Fruit fly (Drosophila melanogaster): ENCODE measurements around the gene CG11619.

The CG11619 gene

dm6 chr3L:19032676-19033075 lies 44.6 kb upstream of the CG11619 start:
- TF ChIP-seq CG32121 (GFP tag; IDR thresholded peaks at IDR 0.05) (no peak), CG8159 (tag; optimal IDR thresholded peaks at IDR 0.05) (no peak), CG9948 (tag; optimal IDR thresholded peaks at IDR 0.05) (no peak), CG8301 (tag; optimal IDR thresholded peaks at IDR 0.05) (no peak), CG34367 (tag; optimal IDR thresholded peaks at IDR 0.05) (no peak), CG4496 (GFP tag; IDR thresholded peaks at IDR 0.05) (no peak)

dm6 chr3L:19031858-19032257 lies 43.7 kb upstream of the CG11619 start:
- TF ChIP-seq CG17806 (tag; optimal IDR thresholded peaks at IDR 0.05) (no peak), CG34367 (tag; optimal IDR thresholded peaks at IDR 0.05) (no peak), CG14655 (GFP tag; optimal IDR thresholded peaks at IDR 0.05) (no peak), CG12605 (GFP tag; IDR thresholded peaks at IDR 0.05) (no peak), CG13204 (GFP tag; optimal IDR thresholded peaks at IDR 0.05) (no peak), gl (tag; optimal IDR thresholded peaks at IDR 0.05) (no peak), Pif1A (GFP tag; optimal IDR thresholded peaks at IDR 0.05) (no peak), CG32121 (GFP tag; IDR thresholded peaks at IDR 0.05) (no peak), EcR (GFP tag; optimal IDR thresholded peaks at IDR 0.05) (no peak), D1 (tag; optimal IDR thresholded peaks at IDR 0.05) (no peak), CG8301 (tag; optimal IDR thresholded peaks at IDR 0.05) (no peak), CG4496 (GFP tag; IDR thresholded peaks at IDR 0.05) (no peak), fd96Ca (GFP tag; IDR thresholded peaks at IDR 0.05) (no peak), Pif1B (GFP tag; optimal IDR thresholded peaks at IDR 0.05) (no peak), CG9948 (tag; optimal IDR thresholded peaks at IDR 0.05) (no peak), CG8159 (tag; optimal IDR thresholded peaks at IDR 0.05) (no peak), rn (GFP tag; IDR thresholded peaks at IDR 0.05) (no peak), CG10348 (GFP tag; IDR thresholded peaks at IDR 0.05) (no peak)

dm6 chr3L:19027172-19027571 lies 39.0 kb upstream of the CG11619 start:
- no peak for TF ChIP-seq CG14655 (GFP tag; optimal IDR thresholded peaks at IDR 0.05)
- TF ChIP-seq CG4496 (GFP tag; IDR thresholded peaks at IDR 0.05) = no peak
- TF ChIP-seq Ets98B (GFP tag; IDR thresholded peaks at IDR 0.05) = no peak
- TF ChIP-seq CG32121 (GFP tag; IDR thresholded peaks at IDR 0.05) = no peak
- no peak for TF ChIP-seq CG34367 (tag; optimal IDR thresholded peaks at IDR 0.05)
- TF ChIP-seq CG10348 (GFP tag; IDR thresholded peaks at IDR 0.05) = no peak
- no peak for TF ChIP-seq D1 (tag; optimal IDR thresholded peaks at IDR 0.05)
- TF ChIP-seq rn (GFP tag; IDR thresholded peaks at IDR 0.05) = no peak
- TF ChIP-seq CG12605 (GFP tag; IDR thresholded peaks at IDR 0.05) = no peak
- no peak for TF ChIP-seq CG9948 (tag; optimal IDR thresholded peaks at IDR 0.05)
- TF ChIP-seq CG17806 (tag; optimal IDR thresholded peaks at IDR 0.05) = no peak
- TF ChIP-seq CG15710 (tag; optimal IDR thresholded peaks at IDR 0.05) = no peak
- TF ChIP-seq Pif1A (GFP tag; optimal IDR thresholded peaks at IDR 0.05) = no peak
- TF ChIP-seq CG8159 (tag; optimal IDR thresholded peaks at IDR 0.05) = no peak
- TF ChIP-seq Snoo (tag; optimal IDR thresholded peaks at IDR 0.05) = no peak
- TF ChIP-seq gl (tag; optimal IDR thresholded peaks at IDR 0.05) = no peak

dm6 chr3L:19024800-19025199 lies 36.7 kb upstream of the CG11619 start:
- TF ChIP-seq Pif1A (GFP tag; optimal IDR thresholded peaks at IDR 0.05) (peak; percentile 59), EcR (GFP tag; optimal IDR thresholded peaks at IDR 0.05) (no peak), CG4496 (GFP tag; IDR thresholded peaks at IDR 0.05) (peak; percentile 56; the same call in 1 of the 3 replicates), CG32121 (GFP tag; IDR thresholded peaks at IDR 0.05) (no peak), Snoo (tag; optimal IDR thresholded peaks at IDR 0.05) (peak; percentile 59), CG8159 (tag; optimal IDR thresholded peaks at IDR 0.05) (no peak), CG15710 (tag; optimal IDR thresholded peaks at IDR 0.05) (peak; percentile 48), CG10348 (GFP tag; IDR thresholded peaks at IDR 0.05) (no peak), CG17806 (tag; optimal IDR thresholded peaks at IDR 0.05) (peak; percentile 50), CG34367 (tag; optimal IDR thresholded peaks at IDR 0.05) (no peak), fd96Ca (GFP tag; IDR thresholded peaks at IDR 0.05) (0 out of 3 replicates have a peak, but pooled peaks have one; percentile 19), D1 (tag; optimal IDR thresholded peaks at IDR 0.05) (no peak), rn (GFP tag; IDR thresholded peaks at IDR 0.05) (no peak), CG8301 (tag; optimal IDR thresholded peaks at IDR 0.05) (peak; percentile 15), gl (tag; optimal IDR thresholded peaks at IDR 0.05) (no peak), Pif1B (GFP tag; optimal IDR thresholded peaks at IDR 0.05) (peak; percentile 7), Ets98B (GFP tag; IDR thresholded peaks at IDR 0.05) (no peak), CG9948 (tag; optimal IDR thresholded peaks at IDR 0.05) (peak; percentile 51), CG12605 (GFP tag; IDR thresholded peaks at IDR 0.05) (0 out of 2 replicates have a peak, but pooled peaks have one; percentile 15), CG14655 (GFP tag; optimal IDR thresholded peaks at IDR 0.05) (peak; percentile 23)

dm6 chr3L:19021701-19022100 lies 33.6 kb upstream of the CG11619 start:
- no peak for TF ChIP-seq CG14655 (GFP tag; optimal IDR thresholded peaks at IDR 0.05)
- TF ChIP-seq Pif1A (GFP tag; optimal IDR thresholded peaks at IDR 0.05) = no peak
- no peak for TF ChIP-seq Ets98B (GFP tag; IDR thresholded peaks at IDR 0.05)
- no peak for TF ChIP-seq fd96Ca (GFP tag; IDR thresholded peaks at IDR 0.05)
- peak; percentile 37 for TF ChIP-seq EcR (GFP tag; optimal IDR thresholded peaks at IDR 0.05)
- no peak for TF ChIP-seq Snoo (tag; optimal IDR thresholded peaks at IDR 0.05)
- peak; percentile 27 for TF ChIP-seq Pif1B (GFP tag; optimal IDR thresholded peaks at IDR 0.05)
- no peak for TF ChIP-seq CG15710 (tag; optimal IDR thresholded peaks at IDR 0.05)
- 0 out of 2 replicates have a peak, but pooled peaks have one; percentile 27 for TF ChIP-seq CG12605 (GFP tag; IDR thresholded peaks at IDR 0.05)
- TF ChIP-seq CG32121 (GFP tag; IDR thresholded peaks at IDR 0.05) = no peak
- no peak for TF ChIP-seq gl (tag; optimal IDR thresholded peaks at IDR 0.05)
- TF ChIP-seq CG10348 (GFP tag; IDR thresholded peaks at IDR 0.05) = no peak
- no peak for TF ChIP-seq CG34367 (tag; optimal IDR thresholded peaks at IDR 0.05)
- no peak for TF ChIP-seq D1 (tag; optimal IDR thresholded peaks at IDR 0.05)
- no peak for TF ChIP-seq CG8301 (tag; optimal IDR thresholded peaks at IDR 0.05)
- TF ChIP-seq CG17806 (tag; optimal IDR thresholded peaks at IDR 0.05) = no peak
- no peak; the same call in 1 of the 3 replicates for TF ChIP-seq CG4496 (GFP tag; IDR thresholded peaks at IDR 0.05)
- peak; percentile 58 for TF ChIP-seq CG13204 (GFP tag; optimal IDR thresholded peaks at IDR 0.05)
- no peak for TF ChIP-seq CG8159 (tag; optimal IDR thresholded peaks at IDR 0.05)
- TF ChIP-seq rn (GFP tag; IDR thresholded peaks at IDR 0.05) = no peak
- no peak for TF ChIP-seq CG9948 (tag; optimal IDR thresholded peaks at IDR 0.05)

dm6 chr3L:19020467-19020866 lies 32.3 kb upstream of the CG11619 start:
- TF ChIP-seq CG8301 (tag; optimal IDR thresholded peaks at IDR 0.05) (no peak), Pif1B (GFP tag; optimal IDR thresholded peaks at IDR 0.05) (no peak), CG14655 (GFP tag; optimal IDR thresholded peaks at IDR 0.05) (no peak), gl (tag; optimal IDR thresholded peaks at IDR 0.05) (no peak), CG17806 (tag; optimal IDR thresholded peaks at IDR 0.05) (no peak), fd96Ca (GFP tag; IDR thresholded peaks at IDR 0.05) (0 out of 3 replicates have a peak, but pooled peaks have one; percentile 21), Ets98B (GFP tag; IDR thresholded peaks at IDR 0.05) (no peak), D1 (tag; optimal IDR thresholded peaks at IDR 0.05) (no peak), CG9948 (tag; optimal IDR thresholded peaks at IDR 0.05) (no peak), CG4496 (GFP tag; IDR thresholded peaks at IDR 0.05) (peak; percentile 34; the same call in 2 of the 3 replicates), CG32121 (GFP tag; IDR thresholded peaks at IDR 0.05) (0 out of 2 replicates have a peak, but pooled peaks have one; percentile 34)

All from whole organism, pupa.